Fruit fly (Drosophila melanogaster) Kc167 (cell line): Measurements from ENCODE around the gene shep.

Source experiments
- Myc ChIP-seq: fragments of >200 bp; optimal IDR thresholded peaks from 2 replicates; lab custom pipeline; 2017; ENCODE audit warnings: missing external identifiers
- insv ChIP-seq: fragments of >200 bp; optimal IDR thresholded peaks from 3 replicates; lab custom pipeline; 2018; ENCODE audit warnings: missing external identifiers

dm6 chr3L:5145814-5146244 is 131.9 kb downstream of the shep start, which contains the start of the genes Fitm and AlaRS-m:
- TF ChIP-seq insv = no peak
- no peak for TF ChIP-seq Myc (lab: Kevin White, UChicago)
